Worm (Caenorhabditis elegans) whole organism, L4/young adult: Measurements from ENCODE around the gene lgc-31.

Experiments
- W03F9.2 ChIP-seq: fragments of 150-350 bp; optimal IDR thresholded peaks from 2 replicates; lab custom pipeline; 2014; ENCODE audit warnings: missing biosample characterization, missing genetic modification characterization
- dao-5 ChIP-seq: sonication (generic microtip); optimal IDR thresholded peaks from 2 replicates; lab custom pipeline; 2016; ENCODE audit warnings: missing genotype, missing genetic modification characterization, moderate library complexity, missing compliant biosample characterization
- him-1 ChIP-seq: sonication (generic microtip); optimal IDR thresholded peaks from 2 replicates; lab custom pipeline; 2016; ENCODE audit warnings: missing genotype, missing genetic modification reagents, missing genetic modification characterization, missing compliant biosample characterization

The lgc-31 gene

DNA sequence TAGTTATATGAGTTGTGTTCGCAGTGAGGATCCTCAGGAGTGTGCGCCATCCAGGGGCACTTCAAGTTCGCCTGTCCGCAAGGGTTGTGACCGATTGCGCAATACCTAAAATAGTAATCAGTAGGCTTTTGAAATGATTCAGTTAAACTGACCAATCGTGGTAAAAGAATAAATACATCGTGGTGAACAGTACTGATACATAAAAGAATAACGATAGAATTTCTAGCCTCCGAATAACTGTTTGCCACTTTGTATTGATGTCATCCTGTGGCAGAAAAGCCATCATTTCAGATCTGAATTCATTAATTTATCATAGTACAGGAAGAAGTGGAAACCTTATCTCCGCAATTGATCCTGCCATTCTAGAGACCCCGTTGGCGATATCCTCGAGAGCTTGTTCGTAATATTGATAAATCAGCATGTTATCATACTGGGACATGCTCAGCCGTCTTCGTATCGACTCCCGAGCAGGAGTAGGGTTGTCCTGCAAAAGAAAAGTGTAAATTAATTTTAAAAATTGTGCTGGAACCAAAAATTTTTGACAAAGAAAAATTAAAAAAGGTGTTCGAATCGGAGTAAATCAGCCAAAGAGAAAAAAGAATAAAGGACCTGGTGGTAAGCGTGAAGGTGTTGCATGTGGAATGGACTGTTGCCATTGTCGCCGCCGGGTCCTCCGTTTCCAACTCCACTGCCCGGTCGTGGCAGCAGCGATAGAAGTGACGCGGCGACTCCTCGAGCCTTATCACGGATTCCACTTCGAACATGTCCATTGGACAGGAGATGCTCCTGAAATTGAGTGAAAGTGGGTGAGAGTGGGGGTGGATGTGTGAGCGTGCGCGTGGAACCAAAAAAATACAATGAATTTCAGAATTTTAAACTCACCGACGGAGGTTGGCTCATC is 8.7 kb downstream of the lgc-31 start:
- TF ChIP-seq him-1 (tag; lab: Kevin White, UChicago) = no peak
- no peak for TF ChIP-seq dao-5 (tag; lab: Kevin White, UChicago)
- no peak for TF ChIP-seq W03F9.2 (tag; lab: Kevin White, UChicago)

- TF ChIP-seq dao-5 (tag; lab: Kevin White, UChicago) (no peak), W03F9.2 (tag; lab: Kevin White, UChicago) (no peak), him-1 (tag; lab: Kevin White, UChicago) (peak; percentile 55)
These were observed 10.1 kb downstream of the lgc-31 start, which contains the start of gene rpl-38 for ce11 chrV:15511613-15512216. Gene rpl-38, plus strand, starts transcription at chrV:15512166.

ce11 chrV:15505068-15505467 is 16.8 kb downstream of the lgc-31 start:
- no peak for TF ChIP-seq him-1 (tag; lab: Kevin White, UChicago)
- no peak for TF ChIP-seq W03F9.2 (tag; lab: Kevin White, UChicago)
- peak; percentile 5 for TF ChIP-seq dao-5 (tag; lab: Kevin White, UChicago)

- TF ChIP-seq dao-5 (tag; lab: Kevin White, UChicago) (no peak), him-1 (tag; lab: Kevin White, UChicago) (no peak), W03F9.2 (tag; lab: Kevin White, UChicago) (no peak)
These were observed 18.2 kb downstream of the lgc-31 start for ce11 chrV:15503603-15504002.

- TF ChIP-seq him-1 (tag; lab: Kevin White, UChicago) (no peak), W03F9.2 (tag; lab: Kevin White, UChicago) (no peak), dao-5 (tag; lab: Kevin White, UChicago) (no peak)
These were observed 22.7 kb downstream of the lgc-31 start for ce11 chrV:15499099-15499498.

ce11 chrV:15498434-15498833 is 23.4 kb downstream of the lgc-31 start, which contains the start of gene C06B8.7:
Gene C06B8.7, plus strand, starts transcription at chrV:15498734.
- TF ChIP-seq W03F9.2 (tag; lab: Kevin White, UChicago) (no peak), him-1 (tag; lab: Kevin White, UChicago) (no peak), dao-5 (tag; lab: Kevin White, UChicago) (no peak)

DNA sequence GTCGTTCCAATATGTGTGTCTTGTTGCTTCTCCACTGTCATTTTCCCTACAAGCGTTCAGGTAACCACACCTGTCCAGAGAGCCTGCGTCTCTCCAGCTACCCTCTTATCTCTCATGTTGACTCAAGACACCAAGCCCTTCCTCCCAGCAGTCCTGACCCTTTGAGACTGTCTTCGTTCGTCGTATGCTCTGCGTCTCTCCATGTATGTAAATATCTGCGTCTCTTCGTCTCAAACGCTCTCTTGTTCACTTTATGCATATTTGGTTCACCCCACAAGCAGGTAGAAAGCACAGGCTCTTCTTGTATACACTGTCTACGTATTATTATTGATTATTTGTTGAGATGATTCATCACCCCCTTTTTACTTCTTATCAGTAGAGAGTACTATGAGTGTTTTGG is 24.1 kb downstream of the lgc-31 start:
- no peak for TF ChIP-seq dao-5 (tag; lab: Kevin White, UChicago)
- TF ChIP-seq him-1 (tag; lab: Kevin White, UChicago) = no peak
- TF ChIP-seq W03F9.2 (tag; lab: Kevin White, UChicago) = no peak

ce11 chrV:15495169-15495568 is 26.7 kb downstream of the lgc-31 start, which contains the start of gene srh-219:
Gene srh-219, plus strand, starts transcription at chrV:15495469.
- TF ChIP-seq dao-5 (tag; lab: Kevin White, UChicago) (no peak), him-1 (tag; lab: Kevin White, UChicago) (no peak), W03F9.2 (tag; lab: Kevin White, UChicago) (no peak)

- no peak for TF ChIP-seq dao-5 (tag; lab: Kevin White, UChicago)
- TF ChIP-seq W03F9.2 (tag; lab: Kevin White, UChicago) = no peak
- TF ChIP-seq him-1 (tag; lab: Kevin White, UChicago) = no peak
These were observed 28.1 kb downstream of the lgc-31 start, which contains the start of gene srh-218 for ce11 chrV:15493680-15494079. Gene srh-218, plus strand, starts transcription at chrV:15493980.

DNA sequence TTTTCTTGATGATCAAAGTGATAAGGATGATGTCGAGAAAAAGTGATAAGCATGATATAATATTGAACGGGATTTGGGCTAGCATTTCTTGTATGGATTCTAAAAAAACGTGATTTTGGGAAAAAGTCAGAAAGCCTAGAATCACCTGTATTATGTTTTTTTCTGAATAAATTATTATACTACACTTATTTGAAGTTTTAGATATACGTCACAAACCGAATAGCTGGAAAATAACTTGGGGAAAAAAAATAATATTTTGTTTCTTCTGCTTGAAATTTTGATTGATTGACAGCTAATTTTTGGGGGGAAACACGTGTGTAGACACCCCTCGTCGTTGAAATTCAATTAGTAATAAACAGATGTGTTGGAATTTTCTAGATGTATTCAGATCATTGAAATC is 29.3 kb downstream of the lgc-31 start, which contains the start of gene str-264:
Gene str-264 (minus strand): TSS at position 101 of the 400 bp plus-strand sequence.
- TF ChIP-seq dao-5 (tag; lab: Kevin White, UChicago) (no peak), W03F9.2 (tag; lab: Kevin White, UChicago) (no peak)

ce11 chrV:15487764-15488163 is 34.1 kb downstream of the lgc-31 start, which contains the start of gene srw-21:
Gene srw-21, plus strand, starts transcription at chrV:15488064.
- TF ChIP-seq W03F9.2 (tag; lab: Kevin White, UChicago) (no peak), dao-5 (tag; lab: Kevin White, UChicago) (no peak), him-1 (tag; lab: Kevin White, UChicago) (no peak)

DNA sequence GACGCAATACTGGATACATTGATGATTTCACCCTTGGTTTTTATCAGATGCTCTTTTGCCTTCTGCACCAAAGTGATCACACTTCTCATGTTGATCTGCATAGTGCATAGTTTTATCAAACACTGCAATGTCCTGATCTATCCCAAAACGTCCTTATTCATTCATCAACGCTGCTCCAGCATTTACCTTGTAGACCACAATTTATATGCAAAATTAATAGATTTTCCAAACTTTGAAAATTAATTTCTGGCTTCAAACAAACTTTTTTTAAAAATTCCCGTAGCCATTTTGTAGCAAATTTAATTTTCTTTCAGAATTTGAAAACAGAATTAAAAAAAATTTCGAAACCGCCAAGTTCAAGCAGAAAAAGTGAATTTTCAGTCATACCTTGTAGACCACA is 37.3 kb downstream of the lgc-31 start, which contains the start of gene C06B8.3:
Gene C06B8.3 (minus strand): TSS at position 101 of the 400 bp plus-strand sequence.
- TF ChIP-seq him-1 (tag; lab: Kevin White, UChicago) (no peak), dao-5 (tag; lab: Kevin White, UChicago) (no peak), W03F9.2 (tag; lab: Kevin White, UChicago) (no peak)

DNA sequence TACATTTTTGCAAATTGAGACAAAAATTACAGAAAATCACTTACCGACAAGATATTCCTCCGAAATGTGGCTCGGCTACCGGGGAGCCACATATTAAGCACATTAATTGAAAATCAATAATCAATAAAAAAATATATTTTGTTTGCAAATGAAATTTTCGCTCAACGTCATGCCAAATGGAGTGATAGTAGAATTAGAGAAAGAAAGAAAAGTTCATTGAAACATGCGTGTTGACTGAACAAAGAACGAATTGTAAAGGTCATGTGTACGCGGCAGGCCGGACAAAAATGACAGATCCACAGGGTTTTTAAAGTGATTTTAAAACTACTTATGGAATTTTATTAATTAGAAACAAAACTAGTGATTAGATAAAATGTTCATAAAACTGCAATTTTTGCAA is 38.3 kb downstream of the lgc-31 start:
- TF ChIP-seq him-1 (tag; lab: Kevin White, UChicago) = no peak
- TF ChIP-seq W03F9.2 (tag; lab: Kevin White, UChicago) = no peak
- no peak for TF ChIP-seq dao-5 (tag; lab: Kevin White, UChicago)
